Worm (Caenorhabditis elegans) whole organism, L1 larva: ENCODE measurements around the gene D2096.5.
"Not testable (repeated sequence)": the region's sequence is repeated elsewhere in the genome, so short reads cannot be mapped to it uniquely, and the experiment has no call there.

Experiments used
- C34B4.2 ChIP-seq: sonication (generic microtip); optimal IDR thresholded peaks from 2 replicates; lab custom pipeline; 2017; ENCODE audit warnings: mild to moderate bottlenecking, missing genetic modification characterization, missing compliant biosample characterization
- Y116A8C.19 ChIP-seq: sonication (generic microtip); optimal IDR thresholded peaks from 2 replicates; lab custom pipeline; 2016; ENCODE audit warnings: missing compliant biosample characterization, missing genetic modification characterization, borderline replicate concordance
- alr-1 ChIP-seq: fragments of 200-800 bp; sonication (Bioruptor generic); optimal IDR thresholded peaks from 2 replicates; lab custom pipeline; 2018; ENCODE audit warnings: borderline replicate concordance, mild to moderate bottlenecking, missing genetic modification characterization, missing compliant biosample characterization
- aly-2 ChIP-seq: fragments of 150-350 bp; optimal IDR thresholded peaks from 2 replicates; lab custom pipeline; 2014; ENCODE audit warnings: missing biosample characterization, missing genetic modification characterization
- ceh-63 ChIP-seq: fragments of 200-800 bp; sonication (Bioruptor generic); optimal IDR thresholded peaks from 2 replicates; lab custom pipeline; 2018; ENCODE audit warnings: mild to moderate bottlenecking, missing genetic modification characterization, missing compliant biosample characterization
- ceh-8 ChIP-seq: fragments of 200-800 bp; sonication (Bioruptor generic); optimal IDR thresholded peaks from 2 replicates; lab custom pipeline; 2018; ENCODE audit warnings: mild to moderate bottlenecking, missing genetic modification characterization, moderate library complexity, missing compliant biosample characterization
- ceh-88 ChIP-seq: fragments of 200-800 bp; sonication (Bioruptor generic); IDR thresholded peaks from 2 replicates; pipeline ENCODE4 v1.3.6; 2022; ENCODE audit warnings: missing genetic modification characterization, missing compliant biosample characterization
- ceh-90 ChIP-seq: sonication (generic microtip); optimal IDR thresholded peaks from 2 replicates; lab custom pipeline; 2016; ENCODE audit warnings: missing genetic modification characterization, missing compliant biosample characterization
- ces-1 ChIP-seq: fragments of 150-350 bp; optimal IDR thresholded peaks from 2 replicates; lab custom pipeline; 2014; ENCODE audit warnings: missing biosample characterization, missing genetic modification reagents, missing genetic modification characterization
- dpl-1 ChIP-seq, 3 experiments: fragments of 150-350 bp in 2 of 3; sonication (generic microtip) in 1 of 3; optimal IDR thresholded peaks; 2 replicates each; lab custom pipeline; 2014 to 2017; ENCODE audit warnings: missing biosample characterization in 3 of 3, missing genetic modification characterization in 3 of 3, missing genetic modification reagents in 3 of 3
- efl-1 ChIP-seq, 4 experiments: fragments of 150-350 bp; optimal IDR thresholded peaks in 3 of 4; peaks in 1 of 4; 1 replicate in 1 of 4; 2 replicates in 3 of 4; lab custom pipeline; 2014; ENCODE audit warnings: missing biosample characterization in 2 of 4, missing genetic modification characterization in 2 of 4, missing genetic modification reagents in 2 of 4
- elt-3 ChIP-seq, 6 experiments: fragments of 150-350 bp in 1 of 6; sonication (generic microtip); optimal IDR thresholded peaks; 2 replicates each; lab custom pipeline; 2017 to 2018; ENCODE audit warnings: missing biosample characterization in 6 of 6, missing genetic modification characterization in 6 of 6, inconsistent platforms in 1 of 6
- fkh-10 ChIP-seq: sonication (generic microtip); optimal IDR thresholded peaks from 2 replicates; lab custom pipeline; 2017; ENCODE audit warnings: missing biosample characterization, missing genetic modification reagents, missing genetic modification characterization
- grh-1 ChIP-seq: fragments of 200-800 bp; sonication (Bioruptor generic); IDR thresholded peaks from 2 replicates; pipeline ENCODE4 v1.3.6; 2022; ENCODE audit warnings: missing genetic modification reagents, missing genetic modification characterization, missing compliant biosample characterization
- hlh-17 ChIP-seq: fragments of 200-800 bp; sonication (Bioruptor generic); optimal IDR thresholded peaks from 2 replicates; lab custom pipeline; 2018; ENCODE audit warnings: missing genetic modification characterization, mild to moderate bottlenecking, missing compliant biosample characterization, moderate library complexity, borderline replicate concordance
- hpl-2 ChIP-seq: fragments of 150-350 bp; optimal IDR thresholded peaks from 2 replicates; lab custom pipeline; 2014; ENCODE audit warnings: missing biosample characterization, missing genetic modification reagents, missing genetic modification characterization
- jun-1 ChIP-seq: fragments of 150-350 bp; optimal IDR thresholded peaks from 2 replicates; lab custom pipeline; 2014; ENCODE audit warnings: missing biosample characterization, missing genetic modification reagents, missing genetic modification characterization
- lsy-2 ChIP-seq, 2 experiments: fragments of 150-350 bp; optimal IDR thresholded peaks; 2 replicates each; lab custom pipeline; 2014; ENCODE audit warnings: missing biosample characterization in 2 of 2, missing genetic modification characterization in 2 of 2
- mdl-1 ChIP-seq, 2 experiments: fragments of 150-350 bp; optimal IDR thresholded peaks; 2 replicates each; lab custom pipeline; 2014 to 2017; ENCODE audit warnings: missing biosample characterization in 2 of 2, missing genetic modification characterization in 2 of 2, inconsistent platforms in 1 of 2
- mep-1 ChIP-seq: fragments of 150-350 bp; optimal IDR thresholded peaks from 2 replicates; lab custom pipeline; 2014; ENCODE audit warnings: missing biosample characterization, missing genetic modification characterization
- nhr-237 ChIP-seq: fragments of 150-350 bp; optimal IDR thresholded peaks from 2 replicates; lab custom pipeline; 2014; ENCODE audit warnings: missing biosample characterization, missing genetic modification characterization
- nhr-71 ChIP-seq: sonication (generic microtip); optimal IDR thresholded peaks from 2 replicates; lab custom pipeline; 2016; ENCODE audit warnings: mild to moderate bottlenecking, missing genetic modification characterization, moderate library complexity, missing compliant biosample characterization
- nhr-85 ChIP-seq: sonication (generic microtip); peaks from one replicate; lab custom pipeline; 2016; ENCODE audit warnings: missing genetic modification characterization, inconsistent platforms, missing compliant biosample characterization
- pax-3 ChIP-seq: fragments of 200-800 bp; sonication (Bioruptor generic); optimal IDR thresholded peaks from 2 replicates; lab custom pipeline; 2018; ENCODE audit warnings: mild to moderate bottlenecking, missing genetic modification characterization, moderate library complexity, missing compliant biosample characterization
- rnt-1 ChIP-seq: sonication (generic microtip); optimal IDR thresholded peaks from 2 replicates; lab custom pipeline; 2016; ENCODE audit warnings: mild to moderate bottlenecking, missing genetic modification characterization, moderate library complexity, missing compliant biosample characterization
- skn-1 ChIP-seq: fragments of 150-350 bp; optimal IDR thresholded peaks from 2 replicates; lab custom pipeline; 2014; ENCODE audit warnings: missing biosample characterization, missing genetic modification characterization
- snpc-4 ChIP-seq: fragments of 150-350 bp; optimal IDR thresholded peaks from 2 replicates; lab custom pipeline; 2014; ENCODE audit warnings: missing biosample characterization, missing genetic modification characterization
- sptf-1 ChIP-seq: fragments of 150-350 bp; optimal IDR thresholded peaks from 2 replicates; lab custom pipeline; 2014; ENCODE audit warnings: missing biosample characterization, missing genetic modification characterization
- swsn-7 ChIP-seq: sonication (generic microtip); optimal IDR thresholded peaks from 2 replicates; lab custom pipeline; 2016; ENCODE audit warnings: missing genetic modification characterization, missing compliant biosample characterization
- tbx-2 ChIP-seq: sonication (generic microtip); optimal IDR thresholded peaks from 2 replicates; lab custom pipeline; 2016; ENCODE audit warnings: missing genetic modification characterization, missing compliant biosample characterization
- tlp-1 ChIP-seq: fragments of 150-350 bp; optimal IDR thresholded peaks from 2 replicates; lab custom pipeline; 2014; ENCODE audit warnings: missing biosample characterization, missing genetic modification characterization
- unc-62 ChIP-seq: fragments of 150-350 bp; optimal IDR thresholded peaks from 2 replicates; lab custom pipeline; 2014; ENCODE audit warnings: missing biosample characterization, missing genetic modification reagents, missing genetic modification characterization
- unc-86 ChIP-seq: sonication (generic microtip); optimal IDR thresholded peaks from 2 replicates; lab custom pipeline; 2016; ENCODE audit warnings: missing genetic modification characterization, missing compliant biosample characterization
- unc-98 ChIP-seq: fragments of 200-800 bp; sonication (Bioruptor generic); IDR thresholded peaks from 2 replicates; pipeline ENCODE4 v1.3.6; 2022; ENCODE audit warnings: missing genetic modification characterization, missing compliant biosample characterization
- vab-15 ChIP-seq: sonication (generic microtip); optimal IDR thresholded peaks from 2 replicates; lab custom pipeline; 2017; ENCODE audit warnings: missing genotype, mild to moderate bottlenecking, missing genetic modification characterization, missing compliant biosample characterization
- zag-1 ChIP-seq: fragments of 150-350 bp; optimal IDR thresholded peaks from 2 replicates; lab custom pipeline; 2014; ENCODE audit warnings: missing biosample characterization, missing genetic modification characterization
- ztf-11 ChIP-seq, 2 experiments: sonication (generic microtip); optimal IDR thresholded peaks; 2 replicates each; lab custom pipeline; 2016 to 2017; ENCODE audit warnings: missing genetic modification characterization in 2 of 2, missing biosample characterization in 1 of 2, missing compliant biosample characterization in 1 of 2

Gene D2096.5

ce11 chrIV:8355592-8355991 lies 4.0 kb downstream of the D2096.5 start, which contains the start of the genes F17E9.2 and col-116:
Gene F17E9.2 (plus strand): TSS chrIV:8355892.
Gene col-116 (plus strand): TSS chrIV:8355906.
- no peak for TF ChIP-seq ceh-8 (GFP tag; lab: Kevin White, UChicago)
- no peak for TF ChIP-seq nhr-85 (tag; lab: Kevin White, UChicago)
- no peak for TF ChIP-seq efl-1 (optimal IDR thresholded peaks at IDR 0.05; lab: Kevin White, UChicago)
- peak in 1 of 2 experiments; percentile 60 for TF ChIP-seq efl-1 (GFP tag; optimal IDR thresholded peaks at IDR 0.05 in 1 of 2; lab: Kevin White, UChicago)

- TF ChIP-seq lsy-2 (tag; optimal IDR thresholded peaks at IDR 0.05; lab: Kevin White, UChicago) (no peak), ztf-11 (tag; optimal IDR thresholded peaks at IDR 0.05; lab: Kevin White, UChicago) (no peak), snpc-4 (tag; lab: Kevin White, UChicago) (no peak), alr-1 (tag; lab: Kevin White, UChicago) (no peak), fkh-10 (GFP tag; lab: Kevin White, UChicago) (no peak), mdl-1 (tag; optimal IDR thresholded peaks at IDR 0.05; lab: Kevin White, UChicago) (no peak), rnt-1 (tag; lab: Kevin White, UChicago) (no peak), efl-1 (optimal IDR thresholded peaks at IDR 0.05; lab: Kevin White, UChicago) (no peak), efl-1 (GFP tag; optimal IDR thresholded peaks at IDR 0.05 in 1 of 2; lab: Kevin White, UChicago) (no peak), ces-1 (no peak), zag-1 (tag; lab: Kevin White, UChicago) (no peak), ceh-88 (no peak), vab-15 (no peak), aly-2 (tag; lab: Kevin White, UChicago) (no peak)
These were observed 5.0 kb downstream of the D2096.5 start, which contains the start of gene F17E9.3 for ce11 chrIV:8354572-8354971. Gene F17E9.3 (plus strand): TSS chrIV:8354872.

ce11 chrIV:8352036-8352435 lies 7.5 kb downstream of the D2096.5 start, which contains the start of gene F17E9.16:
Gene F17E9.16 (plus strand): TSS chrIV:8352336.
- TF ChIP-seq unc-86 (tag; lab: Kevin White, UChicago); hlh-17 (GFP tag; lab: Kevin White, UChicago); fkh-10 (GFP tag; lab: Kevin White, UChicago): not testable (repeated sequence)

- no peak for TF ChIP-seq tbx-2
- TF ChIP-seq skn-1 (tag; lab: Kevin White, UChicago): no peak
- no peak for TF ChIP-seq unc-98
- TF ChIP-seq zag-1 (tag; lab: Kevin White, UChicago): no peak
These were observed 11.5 kb downstream of the D2096.5 start, which contains the start of gene F17E9.4 for ce11 chrIV:8348073-8348472. Gene F17E9.4 (plus strand): TSS chrIV:8348373.

- TF ChIP-seq tlp-1 (tag; lab: Kevin White, UChicago): no peak
- no peak for TF ChIP-seq snpc-4 (tag; lab: Kevin White, UChicago)
- TF ChIP-seq dpl-1 (GFP tag; optimal IDR thresholded peaks at IDR 0.05; lab: Kevin White, UChicago): no peak
- no peak for TF ChIP-seq pax-3 (tag; lab: Kevin White, UChicago)
- no peak for TF ChIP-seq C34B4.2 (tag; lab: Kevin White, UChicago)
- TF ChIP-seq vab-15: no peak
- TF ChIP-seq fkh-10 (GFP tag; lab: Kevin White, UChicago): no peak
- TF ChIP-seq swsn-7 (tag; lab: Kevin White, UChicago): no peak
- no peak for TF ChIP-seq jun-1 (tag; lab: Kevin White, UChicago)
- TF ChIP-seq nhr-71: no peak
- TF ChIP-seq unc-62 (GFP tag; lab: Kevin White, UChicago): no peak
These were observed 12.5 kb downstream of the D2096.5 start, which contains the start of the genes F17E9.18 and F17E9.15 for ce11 chrIV:8347051-8347450. Gene F17E9.18 (minus strand): TSS chrIV:8347151. Gene F17E9.15 (plus strand): TSS chrIV:8347418.

ce11 chrIV:8345518-8345917 lies 14.0 kb downstream of the D2096.5 start, which contains the start of gene F17E9.5:
Gene F17E9.5 (plus strand): TSS chrIV:8345818.
- TF ChIP-seq aly-2 (tag; lab: Kevin White, UChicago) (no peak), ceh-8 (GFP tag; lab: Kevin White, UChicago) (no peak), hpl-2 (GFP tag; lab: Kevin White, UChicago) (no peak), ceh-63 (no peak), elt-3 (tag; optimal IDR thresholded peaks at IDR 0.05; lab: Kevin White, UChicago) (no peak), sptf-1 (no peak), nhr-85 (tag; lab: Kevin White, UChicago) (no peak), pax-3 (tag; lab: Kevin White, UChicago) (no peak), nhr-237 (tag; lab: Kevin White, UChicago) (no peak), ceh-90 (tag; lab: Kevin White, UChicago) (no peak), Y116A8C.19 (tag; lab: Kevin White, UChicago) (no peak), zag-1 (tag; lab: Kevin White, UChicago) (no peak), grh-1 (GFP tag; lab: Robert Waterston, UW) (no peak), mep-1 (no peak)
- TF ChIP-seq, all 84 proteins: peak for 0
